Fruit fly (Drosophila melanogaster): Measurements from ENCODE around the gene Grip.

dm6 chrX:5926718-5927117 is 39.4 kb upstream of the Grip start:
- no peak for TF ChIP-seq ovo (GFP tag; optimal IDR thresholded peaks at IDR 0.05)
- TF ChIP-seq cnc (optimal IDR thresholded peaks at IDR 0.05): no peak
